Worm (Caenorhabditis elegans) whole organism, midembryonic: Measurements from ENCODE around the gene R02F11.9.

ENCODE experiments used
- cog-1 ChIP-seq: sonication (generic microtip); optimal IDR thresholded peaks from 2 replicates; lab custom pipeline; 2016; ENCODE audit warnings: missing genetic modification characterization, missing compliant biosample characterization
- ref-1 ChIP-seq: fragments of 200-800 bp; sonication (Bioruptor generic); conservative IDR thresholded peaks from 2 replicates; pipeline ENCODE4 v1.3.6; 2022; ENCODE audit warnings: missing genetic modification reagents, missing genetic modification characterization, missing compliant biosample characterization
- ztf-29 ChIP-seq: fragments of 200-800 bp; sonication (Bioruptor generic); IDR thresholded peaks from 2 replicates; pipeline ENCODE4 v1.3.6; 2022; ENCODE audit warnings: missing genetic modification reagents, missing genetic modification characterization, missing compliant biosample characterization

ce11 chrV:4754123-4754522 lies 33.1 kb upstream of the R02F11.9 start, which contains the start of gene hil-4:
- TF ChIP-seq cog-1 (tag; lab: Kevin White, UChicago) = no peak
- TF ChIP-seq ztf-29 (GFP tag; lab: Robert Waterston, UW) = no peak
- TF ChIP-seq ref-1 (GFP tag; lab: Robert Waterston, UW) = no peak
